Worm (Caenorhabditis elegans) whole organism, L3 larva: ENCODE measurements around the gene T25B9.3.

ENCODE experiments used
- ZK546.5 ChIP-seq: sonication (generic microtip); optimal IDR thresholded peaks from 2 replicates; lab custom pipeline; 2017; ENCODE audit warnings: missing biosample characterization, missing genetic modification characterization
- aly-2 ChIP-seq: fragments of 150-350 bp; optimal IDR thresholded peaks from 2 replicates; lab custom pipeline; 2014; ENCODE audit warnings: missing biosample characterization, missing genetic modification characterization
- ama-1 ChIP-seq: fragments of 150-350 bp; optimal IDR thresholded peaks from 2 replicates; lab custom pipeline; 2018
- ceh-9 ChIP-seq: sonication (generic microtip); optimal IDR thresholded peaks from 2 replicates; lab custom pipeline; 2018; ENCODE audit warnings: missing biosample characterization, missing genetic modification characterization
- lin-15B ChIP-seq: fragments of 150-350 bp; optimal IDR thresholded peaks from 2 replicates; lab custom pipeline; 2014; ENCODE audit warnings: missing biosample characterization, missing genetic modification characterization
- nhr-12 ChIP-seq: fragments of 150-350 bp; optimal IDR thresholded peaks from 2 replicates; lab custom pipeline; 2014; ENCODE audit warnings: missing biosample characterization, missing genetic modification characterization
- nhr-25 ChIP-seq: sonication (generic microtip); optimal IDR thresholded peaks from 2 replicates; lab custom pipeline; 2017; ENCODE audit warnings: missing biosample characterization, missing genetic modification characterization
- nhr-77 ChIP-seq: fragments of 150-350 bp; optimal IDR thresholded peaks from 2 replicates; lab custom pipeline; 2014; ENCODE audit warnings: missing biosample characterization, missing genetic modification characterization
- pha-4 ChIP-seq: fragments of 150-350 bp; optimal IDR thresholded peaks from 2 replicates; lab custom pipeline; 2014; ENCODE audit warnings: missing biosample characterization, missing genetic modification reagents, missing genetic modification characterization
- sea-2 ChIP-seq: fragments of 150-350 bp; sonication (generic microtip); optimal IDR thresholded peaks from 4 replicates; lab custom pipeline; 2014; ENCODE audit warnings: missing biosample characterization, missing genetic modification reagents, missing genetic modification characterization
- tbx-2 ChIP-seq: sonication (generic microtip); optimal IDR thresholded peaks from 2 replicates; lab custom pipeline; 2016; ENCODE audit warnings: mild to moderate bottlenecking, missing genetic modification characterization, missing compliant biosample characterization
- unc-39 ChIP-seq: sonication (generic microtip); optimal IDR thresholded peaks from 4 replicates; lab custom pipeline; 2017; ENCODE audit warnings: missing biosample characterization, missing genetic modification characterization

DNA sequence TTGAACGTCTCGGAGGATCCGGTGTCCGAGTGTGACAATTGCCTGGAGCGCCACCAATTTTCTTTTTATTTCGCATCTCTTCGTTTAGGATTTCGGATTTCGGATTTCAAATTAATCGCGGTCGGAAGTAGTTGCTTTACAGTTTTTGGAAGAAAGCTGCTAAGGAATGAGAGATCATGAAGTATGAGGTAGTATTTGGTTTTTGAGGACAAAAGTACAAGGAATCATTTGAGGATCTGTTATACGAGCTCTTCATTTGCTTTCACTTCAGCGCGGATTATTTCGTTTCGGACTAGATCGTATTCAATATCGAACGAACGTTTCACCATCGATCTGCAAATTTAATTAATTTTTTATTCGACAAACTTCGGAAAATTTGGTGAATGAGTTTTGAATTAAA lies 44.9 kb upstream of the T25B9.3 start, which contains the start of gene R102.11:
- TF ChIP-seq ceh-9 (tag; lab: Kevin White, UChicago) (no peak), lin-15B (tag; lab: Kevin White, UChicago) (no peak), nhr-25 (tag; lab: Kevin White, UChicago) (no peak), ama-1 (lab: Kevin White, UChicago) (no peak), pha-4 (tag; lab: Kevin White, UChicago) (no peak), sea-2 (GFP tag; lab: Kevin White, UChicago) (no peak), aly-2 (tag; lab: Kevin White, UChicago) (no peak), tbx-2 (tag; lab: Kevin White, UChicago) (no peak), nhr-12 (no peak), ZK546.5 (no peak), unc-39 (tag; lab: Kevin White, UChicago) (no peak), nhr-77 (tag; lab: Kevin White, UChicago) (no peak)
